Fruit fly (Drosophila melanogaster) whole organism, wandering third instar larva: ENCODE measurements around the gene CG10055.

Experiments
- N ChIP-seq: fragments of >200 bp; optimal IDR thresholded peaks from 2 replicates; lab custom pipeline; 2018; ENCODE audit warnings: missing biosample characterization, missing external identifiers, missing genetic modification characterization
- Vsx2 ChIP-seq: fragments of 200-300, 225-300 bp; sonication (Bioruptor generic); optimal IDR thresholded peaks from 2 replicates; lab custom pipeline; 2018; ENCODE audit warnings: missing biosample characterization, missing genetic modification characterization; ENCODE audit not compliant: partially characterized antibody
- brk ChIP-seq: fragments of 200-800 bp; sonication (Bioruptor generic); optimal IDR thresholded peaks from 2 replicates; lab custom pipeline; 2016; ENCODE audit warnings: missing biosample characterization, mild to moderate bottlenecking, missing genetic modification characterization
- fru ChIP-seq: fragments of 200-800 bp; sonication (Bioruptor generic); optimal IDR thresholded peaks from 3 replicates; lab custom pipeline; 2016; ENCODE audit warnings: missing biosample characterization, mild to moderate bottlenecking, missing genetic modification characterization
- h ChIP-seq: fragments of 200-800 bp; sonication (Bioruptor generic); optimal IDR thresholded peaks from 3 replicates; lab custom pipeline; 2016; ENCODE audit warnings: missing biosample characterization, mild to moderate bottlenecking, missing genetic modification characterization
- pan ChIP-seq: fragments of >200 bp; optimal IDR thresholded peaks from 2 replicates; lab custom pipeline; 2017
- tai ChIP-seq: sonication (Bioruptor generic); optimal IDR thresholded peaks from 2 replicates; lab custom pipeline; 2016; ENCODE audit warnings: missing biosample characterization, missing genetic modification characterization

dm6 chr3R:7172978-7173377 lies 13.5 kb downstream of the CG10055 start:
- TF ChIP-seq tai (GFP tag; lab: Kevin White, UChicago) (no peak), h (GFP tag; lab: Kevin White, UChicago) (no peak), fru (no peak), brk (peak; percentile 12), pan (lab: Kevin White, UChicago) (no peak), Vsx2 (GFP tag; lab: Kevin White, UChicago) (peak; percentile 39), N (GFP tag; lab: Kevin White, UChicago) (no peak)
